Comparison of ENCODE assay signal across 3 worm cellular contexts in genomic region chrV:4357369-4357768, ce11.
TF ChIP-seq lines count a peak whose summit lies in the region.

No protein-coding gene starts in this region.

TF ChIP-seq in whole organism, L1 larva, 84 proteins besides CTCF, POLR2A, EP300 and RAD21 (continued from another document):
- TF ChIP-seq ces-1 (GFP tag; optimal IDR thresholded peaks at IDR 0.05; lab: Kevin White, UChicago) (peak; percentile 36), blmp-1 (tag; optimal IDR thresholded peaks at IDR 0.05; lab: Kevin White, UChicago) (peak; percentile 93), efl-1 (optimal IDR thresholded peaks at IDR 0.05; lab: Kevin White, UChicago) (no peak), efl-1 (GFP tag; optimal IDR thresholded peaks at IDR 0.05 in 1 of 2; lab: Kevin White, UChicago) (no peak), pqm-1 (tag; optimal IDR thresholded peaks at IDR 0.05; lab: Kevin White, UChicago) (no peak), lsy-2 (tag; optimal IDR thresholded peaks at IDR 0.05; lab: Kevin White, UChicago) (peak in 1 of 2 experiments; percentile 36), unc-86 (tag; optimal IDR thresholded peaks at IDR 0.05; lab: Kevin White, UChicago) (no peak), mep-1 (tag; optimal IDR thresholded peaks at IDR 0.05; lab: Kevin White, UChicago) (peak; percentile 7), ceh-82 (tag; optimal IDR thresholded peaks at IDR 0.05; lab: Kevin White, UChicago) (peak in 2 of 3 experiments; percentile 15 to 56), rnt-1 (tag; optimal IDR thresholded peaks at IDR 0.05; lab: Kevin White, UChicago) (peak; percentile 6)

TF ChIP-seq in whole organism, L2 larva, 48 proteins besides CTCF, POLR2A, EP300 and RAD21 (continued from another document):
- peak; percentile 12 for TF ChIP-seq egl-27 (tag; optimal IDR thresholded peaks at IDR 0.05; lab: Kevin White, UChicago)
- TF ChIP-seq nhr-21 (tag; optimal IDR thresholded peaks at IDR 0.05; lab: Kevin White, UChicago), result no peak
- TF ChIP-seq ztf-4 (tag; optimal IDR thresholded peaks at IDR 0.05; lab: Kevin White, UChicago), result no peak
- TF ChIP-seq ztf-11 (tag; optimal IDR thresholded peaks at IDR 0.05; lab: Kevin White, UChicago), result no peak
- no peak for TF ChIP-seq unc-39 (tag; optimal IDR thresholded peaks at IDR 0.05; lab: Kevin White, UChicago)

TF ChIP-seq in whole organism, late embryonic, 69 proteins besides CTCF, POLR2A, EP300 and RAD21 (continued from another document):
- TF ChIP-seq tbx-2 (tag; optimal IDR thresholded peaks at IDR 0.05; lab: Kevin White, UChicago) (no peak), dve-1 (tag; optimal IDR thresholded peaks at IDR 0.05; lab: Kevin White, UChicago) (no peak), ceh-31 (tag; optimal IDR thresholded peaks at IDR 0.05; lab: Kevin White, UChicago) (peak; percentile 61)
